Worm (Caenorhabditis elegans) whole organism, late embryonic: ENCODE data around the gene mrp-5.

Source experiments
- F13H6.1 ChIP-seq: sonication (generic microtip); optimal IDR thresholded peaks from 2 replicates; lab custom pipeline; 2016; ENCODE audit warnings: missing genetic modification characterization, missing compliant biosample characterization
- ama-1 ChIP-seq: fragments of 150-350 bp; optimal IDR thresholded peaks from 2 replicates; lab custom pipeline; 2014
- ceh-45 ChIP-seq: fragments of 200-800 bp; sonication (Bioruptor generic); IDR thresholded peaks from 2 replicates; pipeline ENCODE4 v1.3.6; 2022; ENCODE audit warnings: missing genetic modification reagents, missing genetic modification characterization, missing compliant biosample characterization
- hlh-13 ChIP-seq: fragments of 200-800 bp; sonication (Bioruptor generic); optimal IDR thresholded peaks from 2 replicates; lab custom pipeline; 2018; ENCODE audit warnings: mild to moderate bottlenecking, missing genetic modification characterization, missing compliant biosample characterization
- nfya-1 ChIP-seq: sonication (generic microtip); optimal IDR thresholded peaks from 2 replicates; lab custom pipeline; 2017; ENCODE audit warnings: missing genetic modification characterization, mild to moderate bottlenecking, missing compliant biosample characterization, antibody characterized with exemption, moderate library complexity
- nhr-11 ChIP-seq: fragments of 150-350 bp; optimal IDR thresholded peaks from 2 replicates; lab custom pipeline; 2014; ENCODE audit warnings: missing biosample characterization, missing genetic modification characterization
- npax-4 ChIP-seq: sonication (generic microtip); optimal IDR thresholded peaks from 2 replicates; lab custom pipeline; 2016; ENCODE audit warnings: missing genetic modification characterization, missing compliant biosample characterization
- pha-4 ChIP-seq: fragments of 150-350 bp; optimal IDR thresholded peaks from 2 replicates; lab custom pipeline; 2018; ENCODE audit warnings: missing biosample characterization, missing genetic modification reagents, missing genetic modification characterization
- pqm-1 ChIP-seq: sonication (generic microtip); optimal IDR thresholded peaks from 2 replicates; lab custom pipeline; 2016; ENCODE audit warnings: missing genetic modification characterization, missing compliant biosample characterization
- sox-4 ChIP-seq: sonication (generic microtip); optimal IDR thresholded peaks from 2 replicates; lab custom pipeline; 2017; ENCODE audit warnings: mild to moderate bottlenecking, missing genetic modification characterization, inconsistent platforms, missing compliant biosample characterization
- tbx-7 ChIP-seq: sonication (generic microtip); optimal IDR thresholded peaks from 2 replicates; lab custom pipeline; 2016; ENCODE audit warnings: missing genotype, missing genetic modification characterization, missing compliant biosample characterization
- unc-86 ChIP-seq: sonication (generic microtip); optimal IDR thresholded peaks from 2 replicates; lab custom pipeline; 2016; ENCODE audit warnings: missing genetic modification characterization, missing compliant biosample characterization

ce11 chrX:14922758-14923157, 23.4 kb downstream of the mrp-5 start:
- no peak for TF ChIP-seq pqm-1 (tag; lab: Kevin White, UChicago)
- no peak for TF ChIP-seq pha-4 (tag; lab: Kevin White, UChicago)
- TF ChIP-seq unc-86 (tag; lab: Kevin White, UChicago) = no peak
- no peak for TF ChIP-seq npax-4
- no peak for TF ChIP-seq ceh-45
- TF ChIP-seq ama-1 (lab: Kevin White, UChicago) = no peak
- no peak for TF ChIP-seq F13H6.1 (tag; lab: Kevin White, UChicago)
- TF ChIP-seq hlh-13 (GFP tag; lab: Kevin White, UChicago) = no peak
- TF ChIP-seq sox-4 (tag; lab: Kevin White, UChicago) = no peak
- no peak for TF ChIP-seq tbx-7 (tag; lab: Kevin White, UChicago)
- TF ChIP-seq nhr-11 (tag; lab: Kevin White, UChicago) = no peak
- TF ChIP-seq nfya-1 (tag; lab: Kevin White, UChicago) = no peak
